Worm (Caenorhabditis elegans): ENCODE measurements around the gene cyn-9.

DNA sequence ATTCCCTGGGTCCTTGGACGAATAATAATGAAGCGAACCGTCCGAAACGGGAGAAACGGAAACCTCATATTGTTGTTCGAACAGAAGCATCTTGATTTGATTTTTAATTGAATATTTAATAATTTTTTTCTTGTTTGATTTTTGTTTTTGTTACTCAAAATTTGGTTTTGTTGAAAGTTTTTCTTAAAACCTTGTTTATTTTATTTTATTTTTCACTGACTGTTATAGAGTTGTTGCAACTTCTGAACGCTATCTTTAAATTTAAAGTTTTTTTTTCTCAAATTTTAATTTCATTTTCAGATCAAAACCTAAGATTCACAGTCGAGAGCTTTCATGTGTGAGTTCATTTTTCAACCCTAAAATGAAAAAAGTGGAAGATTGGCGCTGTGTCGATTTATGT lies 9.6 kb upstream of the cyn-9 start, which contains the start of gene alkb-8:
- TF ChIP-seq flt-1 (GFP tag; IDR thresholded peaks at IDR 0.05) (no peak), ztf-29 (GFP tag; IDR thresholded peaks at IDR 0.05) (no peak), med-1 (GFP tag; optimal IDR thresholded peaks at IDR 0.05; ENCODE audit: insufficient read depth) (no peak), cog-1 (tag; optimal IDR thresholded peaks at IDR 0.05) (no peak), tab-1 (GFP tag; IDR thresholded peaks at IDR 0.05) (no peak), ztf-23 (GFP tag; IDR thresholded peaks at IDR 0.05) (no peak)
